Worm (Caenorhabditis elegans) whole organism, late embryonic: ENCODE measurements around the gene srv-26.

Experiments
- C08G9.2 ChIP-seq: sonication (generic microtip); optimal IDR thresholded peaks from 2 replicates; lab custom pipeline; 2016; ENCODE audit warnings: mild to moderate bottlenecking, missing genetic modification characterization, moderate library complexity, missing compliant biosample characterization
- C38D4.7 ChIP-seq: fragments of 200-800 bp; sonication (Bioruptor generic); optimal IDR thresholded peaks from 2 replicates; lab custom pipeline; 2018; ENCODE audit warnings: mild to moderate bottlenecking, missing genetic modification characterization, moderate library complexity, missing compliant biosample characterization
- K09A11.1 ChIP-seq: sonication (generic microtip); optimal IDR thresholded peaks from 2 replicates; lab custom pipeline; 2017; ENCODE audit warnings: antibody characterized with exemption, mild to moderate bottlenecking, missing genetic modification characterization, missing compliant biosample characterization; ENCODE audit not compliant: insufficient read depth
- T23F11.4 ChIP-seq: fragments of 200-800 bp; sonication (Bioruptor generic); optimal IDR thresholded peaks from 2 replicates; lab custom pipeline; 2018; ENCODE audit warnings: mild to moderate bottlenecking, missing genetic modification characterization, missing compliant biosample characterization
- Y22D7AL.16 ChIP-seq: sonication (generic microtip); optimal IDR thresholded peaks from 2 replicates; lab custom pipeline; 2016; ENCODE audit warnings: missing genetic modification characterization, missing compliant biosample characterization
- ama-1 ChIP-seq: fragments of 150-350 bp; optimal IDR thresholded peaks from 2 replicates; lab custom pipeline; 2014
- ceh-18 ChIP-seq: sonication (generic microtip); optimal IDR thresholded peaks from 2 replicates; lab custom pipeline; 2016; ENCODE audit warnings: missing genetic modification characterization, missing compliant biosample characterization
- ceh-19 ChIP-seq: fragments of 200-800 bp; sonication (Bioruptor generic); optimal IDR thresholded peaks from 2 replicates; lab custom pipeline; 2018; ENCODE audit warnings: mild to moderate bottlenecking, missing genetic modification characterization, missing compliant biosample characterization
- ceh-2 ChIP-seq: sonication (generic microtip); optimal IDR thresholded peaks from 2 replicates; lab custom pipeline; 2016; ENCODE audit warnings: missing genotype, missing genetic modification characterization, missing compliant biosample characterization
- ceh-24 ChIP-seq: sonication (generic microtip); optimal IDR thresholded peaks from 2 replicates; lab custom pipeline; 2016; ENCODE audit warnings: mild to moderate bottlenecking, missing genetic modification characterization, missing compliant biosample characterization
- ceh-31 ChIP-seq: sonication (generic microtip); optimal IDR thresholded peaks from 2 replicates; lab custom pipeline; 2016; ENCODE audit warnings: missing genetic modification characterization, missing compliant biosample characterization
- ceh-34 ChIP-seq: sonication (generic microtip); optimal IDR thresholded peaks from 2 replicates; lab custom pipeline; 2016; ENCODE audit warnings: mild to moderate bottlenecking, missing genetic modification characterization, missing compliant biosample characterization
- ceh-48 ChIP-seq: sonication (generic microtip); optimal IDR thresholded peaks from 2 replicates; lab custom pipeline; 2016; ENCODE audit warnings: missing genetic modification characterization, inconsistent platforms, missing compliant biosample characterization
- ceh-6 ChIP-seq: fragments of 200-800 bp; sonication (Bioruptor generic); optimal IDR thresholded peaks from 2 replicates; lab custom pipeline; 2018; ENCODE audit warnings: mild to moderate bottlenecking, missing genetic modification characterization, missing compliant biosample characterization
- ceh-9 ChIP-seq: sonication (generic microtip); optimal IDR thresholded peaks from 2 replicates; lab custom pipeline; 2016; ENCODE audit warnings: mild to moderate bottlenecking, missing genetic modification characterization, inconsistent platforms, missing compliant biosample characterization
- che-1 ChIP-seq: sonication (generic microtip); optimal IDR thresholded peaks from 2 replicates; lab custom pipeline; 2016; ENCODE audit warnings: mild to moderate bottlenecking, missing genetic modification characterization, missing compliant biosample characterization
- dmd-4 ChIP-seq: sonication (generic microtip); optimal IDR thresholded peaks from 2 replicates; lab custom pipeline; 2016; ENCODE audit warnings: borderline replicate concordance, missing genetic modification characterization, missing compliant biosample characterization
- dve-1 ChIP-seq: sonication (generic microtip); optimal IDR thresholded peaks from 2 replicates; lab custom pipeline; 2017; ENCODE audit warnings: antibody characterized with exemption, mild to moderate bottlenecking, missing genetic modification characterization, missing compliant biosample characterization
- elt-4 ChIP-seq: sonication (generic microtip); optimal IDR thresholded peaks from 2 replicates; lab custom pipeline; 2016; ENCODE audit warnings: missing genetic modification characterization, missing compliant biosample characterization
- eyg-1 ChIP-seq: sonication (generic microtip); optimal IDR thresholded peaks from 2 replicates; lab custom pipeline; 2016; ENCODE audit warnings: missing genotype, missing genetic modification characterization, missing compliant biosample characterization
- fax-1 ChIP-seq: sonication (generic microtip); optimal IDR thresholded peaks from 2 replicates; lab custom pipeline; 2016; ENCODE audit warnings: missing genotype, missing genetic modification characterization, missing compliant biosample characterization
- fkh-10 ChIP-seq: fragments of 150-350 bp; optimal IDR thresholded peaks from 2 replicates; lab custom pipeline; 2014; ENCODE audit warnings: missing biosample characterization, missing genetic modification reagents, missing genetic modification characterization
- hlh-30 ChIP-seq: sonication (generic microtip); optimal IDR thresholded peaks from 2 replicates; lab custom pipeline; 2017; ENCODE audit warnings: antibody characterized with exemption, missing genetic modification characterization, missing compliant biosample characterization; ENCODE audit not compliant: insufficient read depth
- mec-3 ChIP-seq: sonication (generic microtip); optimal IDR thresholded peaks from 2 replicates; lab custom pipeline; 2016; ENCODE audit warnings: borderline replicate concordance, missing genetic modification characterization, missing compliant biosample characterization
- nhr-11 ChIP-seq: fragments of 150-350 bp; optimal IDR thresholded peaks from 2 replicates; lab custom pipeline; 2014; ENCODE audit warnings: missing biosample characterization, missing genetic modification characterization
- nhr-232 ChIP-seq: sonication (generic microtip); optimal IDR thresholded peaks from 2 replicates; lab custom pipeline; 2016; ENCODE audit warnings: missing genetic modification characterization, missing compliant biosample characterization
- odd-2 ChIP-seq: sonication (generic microtip); optimal IDR thresholded peaks from 2 replicates; lab custom pipeline; 2017; ENCODE audit warnings: antibody characterized with exemption, mild to moderate bottlenecking, missing genetic modification characterization, missing compliant biosample characterization
- pha-2 ChIP-seq: sonication (generic microtip); optimal IDR thresholded peaks from 2 replicates; lab custom pipeline; 2017; ENCODE audit warnings: mild to moderate bottlenecking, missing genetic modification characterization, missing compliant biosample characterization
- pha-4 ChIP-seq: fragments of 150-350 bp; optimal IDR thresholded peaks from 2 replicates; lab custom pipeline; 2018; ENCODE audit warnings: missing biosample characterization, missing genetic modification reagents, missing genetic modification characterization
- pqm-1 ChIP-seq: sonication (generic microtip); optimal IDR thresholded peaks from 2 replicates; lab custom pipeline; 2016; ENCODE audit warnings: missing genetic modification characterization, missing compliant biosample characterization
- pros-1 ChIP-seq: fragments of 150-350 bp; optimal IDR thresholded peaks from 2 replicates; lab custom pipeline; 2014; ENCODE audit warnings: missing biosample characterization, missing genetic modification reagents, missing genetic modification characterization
- ref-2 ChIP-seq: sonication (generic microtip); optimal IDR thresholded peaks from 2 replicates; lab custom pipeline; 2016; ENCODE audit warnings: missing genetic modification characterization, missing compliant biosample characterization
- sox-2 ChIP-seq: fragments of 200-800 bp; sonication (Bioruptor generic); IDR thresholded peaks from 2 replicates; pipeline ENCODE4 v1.3.6; 2022; ENCODE audit warnings: missing genetic modification reagents, missing genetic modification characterization, missing compliant biosample characterization
- tbx-7 ChIP-seq: sonication (generic microtip); optimal IDR thresholded peaks from 2 replicates; lab custom pipeline; 2016; ENCODE audit warnings: missing genotype, missing genetic modification characterization, missing compliant biosample characterization
- ttx-3 ChIP-seq: sonication (generic microtip); optimal IDR thresholded peaks from 2 replicates; lab custom pipeline; 2016; ENCODE audit warnings: missing genetic modification reagents, missing genetic modification characterization, missing compliant biosample characterization
- unc-3 ChIP-seq, 2 experiments: fragments of 200-800 bp in 1 of 2; sonication (Bioruptor generic) in 1 of 2; sonication (generic microtip) in 1 of 2; conservative IDR thresholded peaks in 1 of 2; optimal IDR thresholded peaks in 1 of 2; 2 replicates each; pipeline versions ENCODE4 v1.3.6 to Lab custom; 2016 to 2022; ENCODE audit warnings: missing compliant biosample characterization in 2 of 2, missing genetic modification characterization in 2 of 2, missing genetic modification reagents in 1 of 2
- unc-42 ChIP-seq: sonication (generic microtip); optimal IDR thresholded peaks from 2 replicates; lab custom pipeline; 2016; ENCODE audit warnings: missing genotype, missing genetic modification characterization, missing compliant biosample characterization
- unc-86 ChIP-seq: sonication (generic microtip); optimal IDR thresholded peaks from 2 replicates; lab custom pipeline; 2016; ENCODE audit warnings: missing genetic modification characterization, missing compliant biosample characterization
- zip-5 ChIP-seq: sonication (generic microtip); optimal IDR thresholded peaks from 2 replicates; lab custom pipeline; 2016; ENCODE audit warnings: missing genetic modification characterization, missing compliant biosample characterization

srv-26 gene

DNA sequence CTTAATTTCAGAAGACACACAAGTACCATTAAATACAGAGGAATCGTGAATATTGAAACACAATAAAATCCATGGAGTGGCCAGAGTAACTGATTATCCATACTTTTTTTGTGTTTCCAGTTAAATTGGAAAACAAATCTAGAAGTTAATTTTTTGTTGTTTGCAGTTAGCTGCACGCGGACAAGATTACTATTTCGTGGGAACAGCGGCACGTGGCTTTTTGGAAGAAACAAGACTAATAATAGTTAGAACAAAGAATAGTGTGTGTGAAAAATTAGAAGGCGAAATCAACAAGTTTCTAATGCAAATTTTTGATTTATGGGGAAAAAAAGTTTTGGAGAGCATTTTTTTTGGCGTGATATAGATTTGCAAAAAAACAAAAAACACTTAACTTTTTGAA is 35.2 kb downstream of the srv-26 start, which contains the start of gene srv-29:
Gene srv-29 (minus strand): TSS at position 101 of the 400 bp plus-strand sequence.
- no peak for TF ChIP-seq tbx-7
- TF ChIP-seq ceh-34: no peak
- no peak for TF ChIP-seq ama-1 (lab: Kevin White, UChicago)
- no peak for TF ChIP-seq pqm-1 (tag; lab: Kevin White, UChicago)
- TF ChIP-seq unc-42: no peak
- no peak for TF ChIP-seq ceh-6 (GFP tag; lab: Kevin White, UChicago)
- no peak for TF ChIP-seq dmd-4
- no peak for TF ChIP-seq elt-4 (tag; lab: Kevin White, UChicago)
- no peak for TF ChIP-seq ceh-31 (tag; lab: Kevin White, UChicago)
- TF ChIP-seq sox-2: no peak
- TF ChIP-seq unc-86 (tag; lab: Kevin White, UChicago): no peak
- TF ChIP-seq dve-1 (tag; lab: Kevin White, UChicago): no peak
- no peak for TF ChIP-seq fax-1 (tag; lab: Kevin White, UChicago)
- no peak for TF ChIP-seq pha-4
- TF ChIP-seq unc-3 (GFP tag; conservative IDR thresholded peaks at IDR 0.05; lab: Robert Waterston, UW): no peak
- no peak for TF ChIP-seq unc-3 (tag; optimal IDR thresholded peaks at IDR 0.05; lab: Kevin White, UChicago)
- TF ChIP-seq ceh-9 (tag; lab: Kevin White, UChicago): no peak
- no peak for TF ChIP-seq T23F11.4 (GFP tag; lab: Kevin White, UChicago)
- no peak for TF ChIP-seq ceh-19 (GFP tag; lab: Kevin White, UChicago)
- TF ChIP-seq odd-2 (tag; lab: Kevin White, UChicago): no peak
- no peak for TF ChIP-seq pros-1
- TF ChIP-seq, all 69 proteins: peak for 0

DNA sequence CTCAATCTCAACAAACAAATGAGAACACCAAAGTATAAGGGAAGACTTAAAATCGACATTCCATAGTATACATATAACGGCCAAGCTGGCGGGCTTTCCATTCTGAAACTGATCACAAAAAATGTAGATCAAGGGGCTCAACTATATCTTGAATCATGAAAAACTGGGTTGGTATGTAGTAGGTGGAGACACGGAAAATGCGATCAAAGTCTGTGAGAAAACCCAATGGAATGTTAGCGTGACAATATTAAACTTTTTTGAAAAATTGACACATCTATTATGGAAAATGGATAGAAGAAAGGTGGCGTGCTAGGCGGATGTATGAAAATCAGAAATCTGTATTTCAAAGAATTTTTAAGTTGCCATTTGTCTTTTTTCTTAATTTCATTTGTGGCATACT is 38.4 kb downstream of the srv-26 start, which contains the start of gene srv-28:
Gene srv-28 (minus strand): TSS at position 101 of the 400 bp plus-strand sequence.
- no peak for TF ChIP-seq K09A11.1
- no peak for TF ChIP-seq unc-42
- no peak for TF ChIP-seq zip-5 (tag; lab: Kevin White, UChicago)
- no peak for TF ChIP-seq ceh-24 (tag; lab: Kevin White, UChicago)

DNA sequence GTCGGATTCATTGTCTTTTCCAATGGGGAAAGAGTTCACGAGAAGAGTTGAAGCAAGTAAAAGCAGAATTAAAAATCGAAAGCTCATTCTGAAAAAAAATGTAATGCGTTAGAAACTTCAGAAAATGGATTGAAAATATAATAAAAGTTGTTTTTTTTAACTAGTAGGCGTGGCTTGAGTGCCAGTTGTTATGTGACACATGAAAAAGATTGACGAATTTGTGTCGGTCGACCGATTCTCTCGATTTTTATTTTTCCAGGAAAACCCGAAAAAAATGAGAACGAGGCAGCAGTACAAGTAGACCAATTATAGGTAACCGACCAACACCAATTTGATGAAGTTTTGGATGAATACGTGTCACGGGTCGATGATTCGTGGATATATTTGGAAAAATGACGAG is 41.9 kb downstream of the srv-26 start, which contains the start of gene nlp-16:
Gene nlp-16 (minus strand): TSS at position 101 of the 400 bp plus-strand sequence.
- TF ChIP-seq Y22D7AL.16 (tag; lab: Kevin White, UChicago): no peak
- TF ChIP-seq nhr-11 (tag; lab: Kevin White, UChicago): no peak
- TF ChIP-seq C38D4.7 (GFP tag; lab: Kevin White, UChicago): no peak
- no peak for TF ChIP-seq ceh-2 (tag; lab: Kevin White, UChicago)
- TF ChIP-seq tbx-7: no peak
- TF ChIP-seq eyg-1: no peak
- TF ChIP-seq fkh-10 (GFP tag; lab: Kevin White, UChicago): no peak
- no peak for TF ChIP-seq nhr-232 (tag; lab: Kevin White, UChicago)
- no peak for TF ChIP-seq ceh-48 (tag; lab: Kevin White, UChicago)
- no peak for TF ChIP-seq pha-2
- no peak for TF ChIP-seq sox-2
- TF ChIP-seq che-1: no peak
- no peak for TF ChIP-seq C08G9.2 (tag; lab: Kevin White, UChicago)
- no peak for TF ChIP-seq ceh-9 (tag; lab: Kevin White, UChicago)
- no peak for TF ChIP-seq mec-3 (tag; lab: Kevin White, UChicago)
- TF ChIP-seq ref-2 (tag; lab: Kevin White, UChicago): no peak

DNA sequence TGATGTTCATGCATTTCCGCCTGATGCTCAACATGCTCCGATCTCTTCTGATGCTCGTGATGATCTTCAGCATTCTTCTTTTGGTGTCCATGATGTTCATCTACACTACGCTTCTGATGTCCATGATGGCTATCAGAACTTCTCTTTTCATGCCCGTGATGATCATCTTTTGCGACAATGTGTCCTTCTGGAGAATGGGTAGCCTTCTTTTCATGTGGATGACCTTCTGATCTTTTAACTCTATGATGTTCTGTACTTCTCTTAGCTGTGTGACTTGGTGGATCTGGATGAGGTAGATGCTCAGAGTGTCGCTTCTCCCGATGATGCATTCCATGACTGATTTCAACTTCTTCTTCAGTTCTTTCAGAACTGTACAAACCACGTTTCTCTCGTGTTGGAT is 42.7 kb downstream of the srv-26 start:
- TF ChIP-seq ref-2 (tag; lab: Kevin White, UChicago) (no peak), che-1 (no peak), ceh-18 (tag; lab: Kevin White, UChicago) (no peak), pqm-1 (tag; lab: Kevin White, UChicago) (no peak), ttx-3 (no peak), hlh-30 (tag; lab: Kevin White, UChicago) (no peak)
